Fruit fly (Drosophila melanogaster): ENCODE results near the gene Mms19.
A peak's percentile ranks its signal among the peaks of the same experiment; 100 is the strongest.

DNA sequence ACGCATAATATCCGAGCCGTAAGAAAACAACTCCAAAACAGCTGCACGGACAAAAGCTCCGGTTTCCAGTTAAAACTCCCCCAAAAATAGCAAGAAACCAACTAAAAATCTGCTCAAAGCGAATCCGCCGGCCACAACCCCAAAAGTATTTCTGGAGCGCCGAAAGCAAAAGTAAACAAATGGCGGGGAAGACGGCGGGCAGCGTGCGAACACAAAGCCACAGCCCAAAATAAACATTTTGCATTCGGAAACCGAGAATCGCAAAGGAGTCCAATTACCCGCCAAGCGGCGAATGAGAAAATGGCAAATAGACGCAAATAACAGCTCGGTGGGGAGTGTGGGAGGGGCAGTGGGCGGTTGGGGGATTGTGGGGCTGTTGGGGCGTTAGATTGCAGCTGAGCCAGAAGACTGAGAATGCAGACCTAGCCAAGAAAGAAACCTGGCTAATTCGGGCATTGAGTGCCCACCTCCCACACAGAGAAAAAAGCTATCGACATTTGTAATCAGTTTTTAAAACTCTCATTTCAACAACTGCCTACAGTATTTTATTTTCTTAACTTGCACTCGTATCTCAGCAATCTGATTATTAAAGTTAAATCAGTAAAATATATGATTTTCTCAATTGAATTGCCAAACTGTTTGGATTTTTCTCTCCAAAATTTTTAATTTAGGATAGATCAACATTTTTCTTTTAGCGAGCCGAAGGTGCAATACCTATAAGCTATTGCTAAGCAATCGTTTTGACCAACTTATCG is 18.0 kb upstream of the Mms19 start:
- TF ChIP-seq CG33017 (tag; optimal IDR thresholded peaks at IDR 0.05) (no peak), CG11617 (GFP tag; optimal IDR thresholded peaks at IDR 0.05) (no peak), pad (GFP tag; optimal IDR thresholded peaks at IDR 0.05) (no peak), toe (GFP tag; optimal IDR thresholded peaks at IDR 0.05) (no peak), Crg-1 (GFP tag; optimal IDR thresholded peaks at IDR 0.05) (no peak), CG7045 (GFP tag; optimal IDR thresholded peaks at IDR 0.05) (no peak), Hr96 (GFP tag; optimal IDR thresholded peaks at IDR 0.05) (no peak), Mnt (GFP tag; optimal IDR thresholded peaks at IDR 0.05) (no peak), ovo (GFP tag; optimal IDR thresholded peaks at IDR 0.05) (no peak), tj (GFP tag; optimal IDR thresholded peaks at IDR 0.05) (peak; percentile 90), bab1 (GFP tag; optimal IDR thresholded peaks at IDR 0.05) (no peak), kay (GFP tag; ENCODE audit: borderline replicate concordance) (no peak), cic (GFP tag; optimal IDR thresholded peaks at IDR 0.05) (no peak), Clk (GFP tag; optimal IDR thresholded peaks at IDR 0.05) (no peak)
